Fruit fly (Drosophila melanogaster): ENCODE data around the gene sov.
A peak's percentile ranks its signal among the peaks of the same experiment; 100 is the strongest.

Gene sov

dm6 chrX:6804485-6805295, 48.6 kb downstream of the sov start (continued):
- TF ChIP-seq CG15514 (GFP tag; optimal IDR thresholded peaks at IDR 0.05), result peak; percentile 61
- TF ChIP-seq ssp (GFP tag; IDR thresholded peaks at IDR 0.05), result peak; percentile 76
- no peak for TF ChIP-seq stwl (tag; optimal IDR thresholded peaks at IDR 0.05)
- peak; percentile 79 for TF ChIP-seq ind (GFP tag; optimal IDR thresholded peaks at IDR 0.05)
- no peak for TF ChIP-seq grn (GFP tag; optimal IDR thresholded peaks at IDR 0.05)
- TF ChIP-seq sug (tag; optimal IDR thresholded peaks at IDR 0.05), result peak; percentile 1
- TF ChIP-seq Ptx1 (GFP tag; IDR thresholded peaks at IDR 0.05), result peak; percentile 90
- TF ChIP-seq ham (GFP tag; IDR thresholded peaks at IDR 0.05), result no peak
- TF ChIP-seq CG8765 (GFP tag; IDR thresholded peaks at IDR 0.05), result peak; percentile 82
- peak; percentile 82 for TF ChIP-seq Dip3 (GFP tag; optimal IDR thresholded peaks at IDR 0.05)
- TF ChIP-seq p53 (GFP tag; optimal IDR thresholded peaks at IDR 0.05), result no peak
- TF ChIP-seq CG33557 (GFP tag; optimal IDR thresholded peaks at IDR 0.05), result peak; percentile 45
- peak; percentile 41 for TF ChIP-seq Myb (GFP tag; optimal IDR thresholded peaks at IDR 0.05)
- no peak for TF ChIP-seq Hr39 (optimal IDR thresholded peaks at IDR 0.05)
- peak; percentile 72 for TF ChIP-seq CG11696 (GFP tag; IDR thresholded peaks at IDR 0.05)
- TF ChIP-seq CG17359 (tag; optimal IDR thresholded peaks at IDR 0.05), result peak; percentile 81
- TF ChIP-seq ase (GFP tag; IDR thresholded peaks at IDR 0.05), result peak; percentile 82
- TF ChIP-seq inv (GFP tag; IDR thresholded peaks at IDR 0.05; ENCODE audit: partially characterized antibody), result no peak
- TF ChIP-seq CG10147 (GFP tag; optimal IDR thresholded peaks at IDR 0.05), result peak; percentile 49
- TF ChIP-seq lola (GFP tag; optimal IDR thresholded peaks at IDR 0.05), result peak in 1 of 3 experiments; percentile 73
- peak; percentile 95 for TF ChIP-seq vvl (GFP tag; IDR thresholded peaks at IDR 0.05)
- peak; percentile 61; the same call in 1 of the 2 replicates for TF ChIP-seq aop (GFP tag; IDR thresholded peaks at IDR 0.05)
- TF ChIP-seq CG42726 (GFP tag; IDR thresholded peaks at IDR 0.05; ENCODE audit: partially characterized antibody), result no peak
- TF ChIP-seq kah (GFP tag; optimal IDR thresholded peaks at IDR 0.05), result no peak
- TF ChIP-seq HLHmδ (GFP tag; optimal IDR thresholded peaks at IDR 0.05), result no peak
- TF ChIP-seq CG6791 (GFP tag; IDR thresholded peaks at IDR 0.05; ENCODE audit: partially characterized antibody), result no peak
- peak; percentile 18 for TF ChIP-seq CG31365 (tag; optimal IDR thresholded peaks at IDR 0.05)
- TF ChIP-seq tup (GFP tag; optimal IDR thresholded peaks at IDR 0.05), result peak; percentile 46
- TF ChIP-seq CG18011 (GFP tag; optimal IDR thresholded peaks at IDR 0.05), result peak; percentile 20
- TF ChIP-seq CG10462 (GFP tag; optimal IDR thresholded peaks at IDR 0.05), result peak; percentile 52
- peak; percentile 62; the same call in 1 of the 2 replicates for TF ChIP-seq Doc2 (GFP tag; IDR thresholded peaks at IDR 0.05)
- peak; percentile 75 for TF ChIP-seq CG7786 (GFP tag; optimal IDR thresholded peaks at IDR 0.05)
- peak; percentile 42 for TF ChIP-seq tx (GFP tag; optimal IDR thresholded peaks at IDR 0.05)
- TF ChIP-seq CG31441 (GFP tag; IDR thresholded peaks at IDR 0.05), result no peak; the same call in 1 of the 2 replicates
- TF ChIP-seq CG8359 (GFP tag; optimal IDR thresholded peaks at IDR 0.05; ENCODE audit: borderline replicate concordance), result no peak
- TF ChIP-seq dati (GFP tag; IDR thresholded peaks at IDR 0.05), result peak; percentile 76
- peak; percentile 75 for TF ChIP-seq CG13894 (tag; optimal IDR thresholded peaks at IDR 0.05)
- TF ChIP-seq CG14965 (GFP tag; optimal IDR thresholded peaks at IDR 0.05; ENCODE audit: borderline replicate concordance), result no peak
- peak; percentile 81 for TF ChIP-seq CG8924 (tag; optimal IDR thresholded peaks at IDR 0.05)
- peak in 1 of 2 experiments; percentile 53 for TF ChIP-seq Hr51 (GFP tag; optimal IDR thresholded peaks at IDR 0.05)
- TF ChIP-seq Hmr (GFP tag; optimal IDR thresholded peaks at IDR 0.05), result no peak
- no peak for TF ChIP-seq CG3407 (GFP tag; optimal IDR thresholded peaks at IDR 0.05)
- peak; percentile 41 for TF ChIP-seq CG12299 (tag; optimal IDR thresholded peaks at IDR 0.05)
- peak; percentile 84 for TF ChIP-seq Xbp1 (GFP tag; optimal IDR thresholded peaks at IDR 0.05)
- no peak for TF ChIP-seq CG16813 (GFP tag; IDR thresholded peaks at IDR 0.05; ENCODE audit: partially characterized antibody)
- TF ChIP-seq CG18476 (GFP tag; optimal IDR thresholded peaks at IDR 0.05), result peak; percentile 67
- peak; percentile 3 for TF ChIP-seq CG6654 (GFP tag; optimal IDR thresholded peaks at IDR 0.05)
- TF ChIP-seq CG10321 (GFP tag; IDR thresholded peaks at IDR 0.05), result no peak
